Fruit fly (Drosophila melanogaster) whole organism, embryonic: ENCODE data around the gene Mnn1.

Experiments
- Abd-B ChIP-seq: fragments of 200-800 bp; sonication (Bioruptor generic); optimal IDR thresholded peaks from 2 replicates; lab custom pipeline; 2018; ENCODE audit warnings: missing biosample characterization, mild to moderate bottlenecking, missing genetic modification characterization, moderate library complexity
- CG10979 ChIP-seq: fragments of 200-800 bp; sonication (Bioruptor generic); optimal IDR thresholded peaks from 2 replicates; lab custom pipeline; 2018; ENCODE audit warnings: missing biosample characterization, mild to moderate bottlenecking, missing genetic modification characterization, moderate library complexity
- CG11247 ChIP-seq: fragments of 200-800 bp; sonication (Bioruptor generic); IDR thresholded peaks from 2 replicates; pipeline ENCODE4 v1.3.6; 2022; ENCODE audit warnings: missing biosample characterization, missing genetic modification characterization
- CG11398 ChIP-seq: fragments of 200-800 bp; sonication (Bioruptor generic); optimal IDR thresholded peaks from 2 replicates; lab custom pipeline; 2016; ENCODE audit warnings: missing biosample characterization, missing genetic modification characterization
- CG11504 ChIP-seq: fragments of 200-800 bp; sonication (Bioruptor generic); optimal IDR thresholded peaks from 3 replicates; lab custom pipeline; 2019; ENCODE audit warnings: missing biosample characterization, mild to moderate bottlenecking, missing genetic modification characterization, moderate library complexity
- CG11560 ChIP-seq: fragments of 200-800 bp; sonication (Bioruptor generic); IDR thresholded peaks from 3 replicates; pipeline ENCODE4 v1.3.6; 2022; ENCODE audit warnings: missing biosample characterization, missing genetic modification characterization
- CG12391 ChIP-seq: fragments of 200-800 bp; sonication (Bioruptor generic); optimal IDR thresholded peaks from 3 replicates; lab custom pipeline; 2018; ENCODE audit warnings: missing biosample characterization, mild to moderate bottlenecking, missing genetic modification characterization, moderate library complexity
- CG1529 ChIP-seq: fragments of 200-800 bp; sonication (Bioruptor generic); optimal IDR thresholded peaks from 3 replicates; lab custom pipeline; 2018; ENCODE audit warnings: missing biosample characterization, missing genetic modification characterization
- CG17612 ChIP-seq: fragments of 200-800 bp; sonication (Bioruptor generic); IDR thresholded peaks from 2 replicates; pipeline ENCODE4 v1.3.6; 2022; ENCODE audit warnings: missing biosample characterization, missing genetic modification characterization
- CG17802 ChIP-seq: fragments of 200-800 bp; sonication (Bioruptor generic); optimal IDR thresholded peaks from 2 replicates; lab custom pipeline; 2018; ENCODE audit warnings: missing biosample characterization, mild to moderate bottlenecking, missing genetic modification characterization, moderate library complexity
- CG18599 ChIP-seq: fragments of 200-800 bp; sonication (Bioruptor generic); optimal IDR thresholded peaks from 3 replicates; lab custom pipeline; 2017; ENCODE audit warnings: missing biosample characterization, missing genetic modification characterization, mild to moderate bottlenecking, moderate library complexity, missing genetic modification reagents
- CG42726 ChIP-seq: fragments of 200-800 bp; sonication (Bioruptor generic); IDR thresholded peaks from 2 replicates; pipeline ENCODE4 v1.3.6; 2022; ENCODE audit warnings: missing biosample characterization, missing genetic modification characterization; ENCODE audit not compliant: partially characterized antibody
- CG4617 ChIP-seq: fragments of 200-800 bp; sonication (Bioruptor generic); optimal IDR thresholded peaks from 3 replicates; lab custom pipeline; 2016; ENCODE audit warnings: missing biosample characterization, missing genetic modification characterization, borderline replicate concordance
- CG6813 ChIP-seq: fragments of 200-800 bp; sonication (Bioruptor generic); optimal IDR thresholded peaks from 2 replicates; lab custom pipeline; 2017; ENCODE audit warnings: missing biosample characterization, missing genetic modification characterization, mild to moderate bottlenecking, moderate library complexity, missing genetic modification reagents
- CG9609 ChIP-seq: fragments of 200-800 bp; sonication (Bioruptor generic); optimal IDR thresholded peaks from 3 replicates; lab custom pipeline; 2016; ENCODE audit warnings: missing biosample characterization, missing genetic modification characterization
- CG9932 ChIP-seq: fragments of 200-800 bp; sonication (Bioruptor generic); IDR thresholded peaks from 2 replicates; pipeline ENCODE4 v1.3.6; 2022; ENCODE audit warnings: missing biosample characterization, missing genetic modification characterization
- Doc3 ChIP-seq: fragments of 200-800 bp; sonication (Bioruptor generic); IDR thresholded peaks from 3 replicates; pipeline ENCODE4 v1.3.6; 2022; ENCODE audit warnings: missing biosample characterization, missing genetic modification characterization; ENCODE audit not compliant: partially characterized antibody
- Fer1 ChIP-seq: fragments of 200-800 bp; sonication (Bioruptor generic); optimal IDR thresholded peaks from 2 replicates; lab custom pipeline; 2017; ENCODE audit warnings: missing biosample characterization, mild to moderate bottlenecking, missing genetic modification characterization
- Fer2 ChIP-seq: fragments of 200-800 bp; sonication (Bioruptor generic); optimal IDR thresholded peaks from 2 replicates; lab custom pipeline; 2018; ENCODE audit warnings: missing biosample characterization, mild to moderate bottlenecking, missing genetic modification characterization, moderate library complexity
- Jarid2 ChIP-seq: fragments of 200-800 bp; sonication (Bioruptor generic); optimal IDR thresholded peaks from 3 replicates; lab custom pipeline; 2017; ENCODE audit warnings: mild to moderate bottlenecking, missing biosample characterization, missing genetic modification reagents, missing genetic modification characterization
- Med ChIP-seq: fragments of 200-800 bp; sonication (Bioruptor generic); peaks from one replicate; lab custom pipeline; 2016; ENCODE audit warnings: missing biosample characterization, missing genetic modification characterization, mild to moderate bottlenecking, inconsistent platforms, moderate library complexity
- NK7.1 ChIP-seq: fragments of 200-800 bp; sonication (Bioruptor generic); optimal IDR thresholded peaks from 3 replicates; lab custom pipeline; 2016; ENCODE audit warnings: missing biosample characterization, missing genetic modification characterization
- Nf-YB ChIP-seq: fragments of 200-800 bp; sonication (Bioruptor generic); optimal IDR thresholded peaks from 3 replicates; lab custom pipeline; 2019; ENCODE audit warnings: missing biosample characterization, mild to moderate bottlenecking, missing genetic modification characterization, moderate library complexity
- Nf-YC ChIP-seq: fragments of 200-800 bp; optimal IDR thresholded peaks from 3 replicates; lab custom pipeline; 2019; ENCODE audit warnings: missing biosample characterization, mild to moderate bottlenecking, missing genetic modification characterization, moderate library complexity
- PHDP ChIP-seq: fragments of 200-800 bp; sonication (Bioruptor generic); optimal IDR thresholded peaks from 3 replicates; lab custom pipeline; 2018; ENCODE audit warnings: missing biosample characterization, mild to moderate bottlenecking, missing genetic modification characterization, moderate library complexity
- Ssrp ChIP-seq: fragments of 200-800 bp; sonication (Bioruptor generic); optimal IDR thresholded peaks from 2 replicates; lab custom pipeline; 2018; ENCODE audit warnings: missing biosample characterization, mild to moderate bottlenecking, missing genetic modification characterization, moderate library complexity
- Trl ChIP-seq, 3 experiments: fragments of >200 bp in 2 of 3; fragments of 200-800 bp in 1 of 3; sonication (Bioruptor generic) in 1 of 3; optimal IDR thresholded peaks; 2 replicates in 1 of 3; 3 replicates in 2 of 3; lab custom pipeline; 2016 to 2017; ENCODE audit warnings: missing biosample characterization in 1 of 3, missing genetic modification characterization in 1 of 3
- Vsx1 ChIP-seq: fragments of 200-800 bp; sonication (Bioruptor generic); optimal IDR thresholded peaks from 2 replicates; lab custom pipeline; 2017; ENCODE audit warnings: missing biosample characterization, mild to moderate bottlenecking, missing genetic modification characterization, missing genetic modification reagents
- Xrp1 ChIP-seq: fragments of 200-800 bp; sonication (Bioruptor generic); IDR thresholded peaks from 2 replicates; pipeline ENCODE4 v1.3.6; 2022; ENCODE audit warnings: missing biosample characterization, missing genetic modification characterization
- aop ChIP-seq: fragments of 200-800 bp; sonication (Bioruptor generic); IDR thresholded peaks from 2 replicates; pipeline ENCODE4 v1.3.6; 2022; ENCODE audit warnings: missing biosample characterization, missing genetic modification characterization
- cas ChIP-seq: fragments of 200-800 bp; sonication (Bioruptor generic); IDR thresholded peaks from 2 replicates; pipeline ENCODE4 v1.3.6; 2022; ENCODE audit warnings: missing biosample characterization, missing genetic modification characterization
- chif ChIP-seq, 2 experiments: fragments of 200-800 bp; sonication (Bioruptor generic); optimal IDR thresholded peaks; 3 replicates each; lab custom pipeline; 2016; ENCODE audit warnings: missing biosample characterization in 2 of 2, missing genetic modification characterization in 2 of 2
- ci ChIP-seq: fragments of 200-800 bp; sonication (Bioruptor generic); IDR thresholded peaks from 3 replicates; pipeline ENCODE4 v1.3.6; 2022; ENCODE audit warnings: missing biosample characterization, missing genetic modification characterization
- dimm ChIP-seq: fragments of 200-800 bp; sonication (Bioruptor generic); IDR thresholded peaks from 2 replicates; pipeline ENCODE4 v1.3.6; 2022; ENCODE audit warnings: missing biosample characterization, missing genetic modification characterization
- esg ChIP-seq: fragments of 200-800 bp; sonication (Bioruptor generic); conservative IDR thresholded peaks from 2 replicates; pipeline ENCODE4 v1.3.6; 2022; ENCODE audit warnings: missing biosample characterization, missing genetic modification characterization
- fu2 ChIP-seq: fragments of 200-800 bp; sonication (Bioruptor generic); optimal IDR thresholded peaks from 2 replicates; lab custom pipeline; 2016; ENCODE audit warnings: missing biosample characterization, missing genetic modification characterization
- gro ChIP-seq: fragments of 200-800 bp; sonication (Bioruptor generic); optimal IDR thresholded peaks from 2 replicates; lab custom pipeline; 2016; ENCODE audit warnings: missing biosample characterization, missing genetic modification characterization
- jumu ChIP-seq: fragments of 200-800 bp; sonication (Bioruptor generic); optimal IDR thresholded peaks from 3 replicates; lab custom pipeline; 2016; ENCODE audit warnings: missing biosample characterization, missing genetic modification characterization
- knrl ChIP-seq: fragments of 200-800 bp; sonication (Bioruptor generic); IDR thresholded peaks from 3 replicates; pipeline ENCODE4 v1.3.6; 2022; ENCODE audit warnings: missing biosample characterization, missing genetic modification characterization; ENCODE audit not compliant: partially characterized antibody
- lab ChIP-seq: fragments of 200-800 bp; sonication (Bioruptor generic); optimal IDR thresholded peaks from 3 replicates; lab custom pipeline; 2017; ENCODE audit warnings: missing biosample characterization, missing genetic modification characterization, mild to moderate bottlenecking, moderate library complexity, missing genetic modification reagents
- mld ChIP-seq: fragments of 200-800 bp; sonication (Bioruptor generic); IDR thresholded peaks from 3 replicates; pipeline ENCODE4 v1.3.6; 2022; ENCODE audit warnings: missing biosample characterization, missing genetic modification characterization; ENCODE audit not compliant: partially characterized antibody
- nom ChIP-seq: fragments of 200-800 bp; sonication (Bioruptor generic); optimal IDR thresholded peaks from 2 replicates; lab custom pipeline; 2017; ENCODE audit warnings: missing biosample characterization, missing genetic modification characterization, mild to moderate bottlenecking, moderate library complexity, missing genetic modification reagents
- pan ChIP-seq, 4 experiments: fragments of >200 bp in 3 of 4; fragments of 200-800 bp in 1 of 4; sonication (Bioruptor generic) in 1 of 4; optimal IDR thresholded peaks in 3 of 4; IDR thresholded peaks in 1 of 4; 2 replicates each; pipeline versions ENCODE4 v1.3.6 to Lab custom; 2017 to 2022; ENCODE audit warnings: missing biosample characterization in 2 of 4, missing genetic modification characterization in 2 of 4, mixed read lengths in 1 of 4
- salm ChIP-seq: fragments of 200-800 bp; sonication (Bioruptor generic); optimal IDR thresholded peaks from 2 replicates; lab custom pipeline; 2018; ENCODE audit warnings: missing biosample characterization, mild to moderate bottlenecking, missing genetic modification characterization
- shn ChIP-seq: fragments of 200-800 bp; sonication (Bioruptor generic); optimal IDR thresholded peaks from 3 replicates; lab custom pipeline; 2016; ENCODE audit warnings: missing biosample characterization, missing genetic modification characterization
- slbo ChIP-seq: fragments of 200-800 bp; sonication (Bioruptor generic); IDR thresholded peaks from 2 replicates; pipeline ENCODE4 v1.3.6; 2022; ENCODE audit warnings: missing biosample characterization, missing genetic modification characterization
- twi ChIP-seq: fragments of 200-800 bp; optimal IDR thresholded peaks from 2 replicates; lab custom pipeline; 2019; ENCODE audit warnings: missing biosample characterization, mild to moderate bottlenecking, missing genetic modification characterization, moderate library complexity
- yki ChIP-seq: fragments of >200 bp; optimal IDR thresholded peaks from 3 replicates; lab custom pipeline; 2018

Gene Mnn1

dm6 chr2L:7076055-7076700, 20.1 kb downstream of the Mnn1 start (continued):
- TF ChIP-seq CG17802 (tag; lab: Kevin White, UChicago) (no peak), mld (GFP tag; lab: Robert Waterston, UW) (no peak), ci (GFP tag; lab: Robert Waterston, UW) (no peak), nom (peak; percentile 80), CG9932 (no peak), Fer1 (GFP tag; lab: Kevin White, UChicago) (no peak), salm (tag; lab: Kevin White, UChicago) (no peak), CG42726 (GFP tag; lab: Robert Waterston, UW) (no peak), PHDP (tag; lab: Kevin White, UChicago) (no peak), CG10979 (tag; lab: Kevin White, UChicago) (no peak), Doc3 (GFP tag; lab: Robert Waterston, UW) (no peak), CG12391 (tag; lab: Kevin White, UChicago) (peak; percentile 15), Xrp1 (GFP tag; lab: Robert Waterston, UW) (peak; percentile 42; the same call in 1 of the 2 replicates), Nf-YC (tag; lab: Kevin White, UChicago) (no peak), gro (no peak), CG11247 (no peak), CG6813 (GFP tag; lab: Kevin White, UChicago) (no peak), aop (no peak), lab (GFP tag; lab: Kevin White, UChicago) (no peak), Vsx1 (GFP tag; lab: Kevin White, UChicago) (no peak), Med (GFP tag; lab: Kevin White, UChicago) (peak; percentile 55), shn (GFP tag; lab: Kevin White, UChicago) (no peak), CG9609 (GFP tag; lab: Kevin White, UChicago) (no peak), slbo (peak; percentile 45), jumu (GFP tag; lab: Kevin White, UChicago) (no peak), fu2 (no peak), dimm (no peak), CG1529 (GFP tag; lab: Kevin White, UChicago) (no peak), CG11504 (tag; lab: Kevin White, UChicago) (peak; percentile 11), chif (GFP tag; optimal IDR thresholded peaks at IDR 0.05; lab: Kevin White, UChicago) (no peak), CG4617 (no peak), Trl (optimal IDR thresholded peaks at IDR 0.05; lab: Kevin White, UChicago) (no peak), Trl (GFP tag; optimal IDR thresholded peaks at IDR 0.05; lab: Kevin White, UChicago) (no peak), twi (tag; lab: Kevin White, UChicago) (no peak), Nf-YB (GFP tag; lab: Kevin White, UChicago) (no peak), CG11560 (tag; lab: Robert Waterston, UW) (no peak), CG11398 (GFP tag; lab: Kevin White, UChicago) (no peak), yki (no peak), CG18599 (GFP tag; lab: Kevin White, UChicago) (peak; percentile 16), NK7.1 (GFP tag; lab: Kevin White, UChicago) (no peak), Jarid2 (GFP tag; lab: Kevin White, UChicago) (no peak), Ssrp (tag; lab: Kevin White, UChicago) (no peak), Fer2 (no peak), esg (GFP tag; lab: Robert Waterston, UW) (no peak), knrl (GFP tag; lab: Robert Waterston, UW) (no peak), CG17612 (GFP tag; lab: Robert Waterston, UW) (no peak), Abd-B (GFP tag; lab: Kevin White, UChicago) (no peak), pan (optimal IDR thresholded peaks at IDR 0.05; lab: Kevin White, UChicago) (no peak), pan (GFP tag; optimal IDR thresholded peaks at IDR 0.05 in 1 of 2, IDR thresholded peaks at IDR 0.05 in 1 of 2) (peak in 1 of 2 experiments; percentile 24), cas (GFP tag; lab: Robert Waterston, UW) (no peak)
